Fruit fly (Drosophila melanogaster): ENCODE measurements around the gene spn-A.

DNA sequence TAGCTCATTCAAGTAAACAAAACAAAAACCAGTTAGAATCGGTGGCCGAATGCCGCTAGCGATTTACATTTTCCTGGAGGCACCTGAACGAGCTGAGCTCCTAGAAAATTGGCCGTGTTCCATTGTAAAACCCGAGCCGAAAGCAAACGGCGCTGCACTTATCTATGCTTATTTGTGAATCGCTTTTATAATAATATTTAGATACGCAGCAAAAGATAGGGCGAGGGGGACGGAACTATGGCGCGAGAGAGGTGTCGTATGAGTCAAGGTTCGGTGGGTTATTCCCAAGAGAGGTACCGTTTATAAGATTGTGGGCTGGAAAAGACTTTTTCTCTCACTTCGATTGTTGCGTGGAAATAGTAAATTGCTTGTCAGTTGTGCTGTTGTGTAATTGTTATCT is 7.9 kb upstream of the spn-A start:
- no peak for TF ChIP-seq CG8478 (optimal IDR thresholded peaks at IDR 0.05)
- TF ChIP-seq CTCF (optimal IDR thresholded peaks at IDR 0.05), result no peak
